Worm (Caenorhabditis elegans): ENCODE results near the gene glrx-5.

DNA sequence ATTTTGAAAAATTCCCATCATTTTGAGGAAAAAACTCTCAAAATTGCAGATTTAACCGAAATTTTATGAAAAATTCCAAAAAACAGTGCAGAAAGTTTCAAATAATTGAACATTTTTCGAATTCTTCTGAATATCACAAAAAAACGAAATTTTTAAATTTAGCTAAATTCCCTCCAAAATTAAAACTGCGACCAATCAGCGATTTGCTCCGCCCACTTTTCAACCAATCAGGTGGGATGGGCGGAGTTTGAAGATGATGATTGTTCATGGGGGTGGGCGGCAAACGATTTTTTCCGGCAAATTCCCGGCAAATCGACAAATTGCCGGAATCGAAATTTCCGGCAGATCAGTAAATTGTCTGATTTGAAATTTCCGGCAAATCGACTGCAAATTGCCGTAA lies 39.4 kb downstream of the glrx-5 start:
- TF ChIP-seq pha-4 (tag; optimal IDR thresholded peaks at IDR 0.05): no peak
- TF ChIP-seq ztf-4 (tag; optimal IDR thresholded peaks at IDR 0.05): no peak
- no peak for TF ChIP-seq snpc-4 (tag; optimal IDR thresholded peaks at IDR 0.05)
- no peak for TF ChIP-seq mdl-1 (tag; optimal IDR thresholded peaks at IDR 0.05)
- no peak for TF ChIP-seq aly-2 (tag; optimal IDR thresholded peaks at IDR 0.05)
- TF ChIP-seq lin-39 (tag; optimal IDR thresholded peaks at IDR 0.05): no peak

Data from whole organism, L3 larva.